Worm (Caenorhabditis elegans) whole organism, L4 larva: ENCODE data around the gene mam-6.

Source experiments
- nhr-76 ChIP-seq: fragments of 150-350 bp; optimal IDR thresholded peaks from 2 replicates; lab custom pipeline; 2014; ENCODE audit warnings: missing biosample characterization, missing genetic modification characterization
- pha-4 ChIP-seq, 2 experiments: fragments of 150-350 bp in 1 of 2; fragments of 200-800 bp in 1 of 2; sonication (Bioruptor generic) in 1 of 2; IDR thresholded peaks in 1 of 2; optimal IDR thresholded peaks in 1 of 2; 2 replicates each; pipeline versions ENCODE4 v1.3.6 to Lab custom; 2014 to 2022; ENCODE audit warnings: missing genetic modification characterization in 2 of 2, missing genetic modification reagents in 2 of 2, missing biosample characterization in 1 of 2, missing compliant biosample characterization in 1 of 2

- no peak for TF ChIP-seq nhr-76 (tag; lab: Kevin White, UChicago)
- TF ChIP-seq pha-4 (GFP tag; IDR thresholded peaks at IDR 0.05; lab: Robert Waterston, UW) = no peak
- no peak for TF ChIP-seq pha-4 (tag; optimal IDR thresholded peaks at IDR 0.05; lab: Kevin White, UChicago)
These were observed 7.8 kb upstream of the mam-6 start for ce11 chrX:15076909-15077308.
